Worm (Caenorhabditis elegans) whole organism, L4 larva: ENCODE results near the gene srh-211.
A peak's percentile ranks its signal among the peaks of the same experiment; 100 is the strongest.

Source experiments
- F37D6.2 ChIP-seq: sonication (generic microtip); optimal IDR thresholded peaks from 2 replicates; lab custom pipeline; 2016; ENCODE audit warnings: mild to moderate bottlenecking, missing genetic modification characterization, missing compliant biosample characterization
- aha-1 ChIP-seq: fragments of 150-350 bp; peaks from one replicate; lab custom pipeline; 2014; ENCODE audit warnings: missing biosample characterization, missing genetic modification characterization
- duxl-1 ChIP-seq: sonication (generic microtip); optimal IDR thresholded peaks from 2 replicates; lab custom pipeline; 2016; ENCODE audit warnings: mild to moderate bottlenecking, missing genetic modification characterization, moderate library complexity, missing compliant biosample characterization; ENCODE audit not compliant: poor library complexity
- hlh-30 ChIP-seq: sonication (generic microtip); optimal IDR thresholded peaks from 2 replicates; lab custom pipeline; 2017; ENCODE audit warnings: antibody characterized with exemption, mild to moderate bottlenecking, missing genetic modification characterization, missing compliant biosample characterization; ENCODE audit not compliant: insufficient read depth
- lin-13 ChIP-seq: fragments of 150-350 bp; optimal IDR thresholded peaks from 2 replicates; lab custom pipeline; 2014; ENCODE audit warnings: missing biosample characterization, missing genetic modification reagents, missing genetic modification characterization
- lin-29 ChIP-seq: fragments of 200-800 bp; sonication (Bioruptor generic); IDR thresholded peaks from 2 replicates; pipeline ENCODE4 v1.3.6; 2022; ENCODE audit warnings: missing genetic modification reagents, missing genetic modification characterization, missing compliant biosample characterization
- lsy-2 ChIP-seq, 2 experiments: fragments of 150-350 bp in 1 of 2; sonication (generic microtip) in 1 of 2; optimal IDR thresholded peaks; 2 replicates each; lab custom pipeline; 2014 to 2017; ENCODE audit warnings: missing biosample characterization in 2 of 2, missing genetic modification characterization in 2 of 2
- mep-1 ChIP-seq: fragments of 150-350 bp; sonication (generic microtip); optimal IDR thresholded peaks from 3 replicates; lab custom pipeline; 2014; ENCODE audit warnings: missing biosample characterization, missing genetic modification characterization
- mes-2 ChIP-seq: sonication (generic microtip); optimal IDR thresholded peaks from 2 replicates; lab custom pipeline; 2016; ENCODE audit warnings: missing genotype, mild to moderate bottlenecking, missing genetic modification characterization, missing compliant biosample characterization; ENCODE audit not compliant: poor library complexity, severe bottlenecking
- nhr-28 ChIP-seq: fragments of 150-350 bp; optimal IDR thresholded peaks from 2 replicates; lab custom pipeline; 2014; ENCODE audit warnings: missing biosample characterization, missing genetic modification characterization
- nhr-6 ChIP-seq: fragments of 150-350 bp; optimal IDR thresholded peaks from 2 replicates; lab custom pipeline; 2014; ENCODE audit warnings: missing biosample characterization, missing genetic modification characterization

The srh-211 gene

ce11 chrV:4029627-4030026, 51.6 kb downstream of the srh-211 start:
- TF ChIP-seq aha-1 (tag; lab: Kevin White, UChicago): peak; percentile 31
- TF ChIP-seq nhr-28: peak; percentile 1
- no peak for TF ChIP-seq lsy-2 (tag; optimal IDR thresholded peaks at IDR 0.05; lab: Kevin White, UChicago)
- no peak for TF ChIP-seq lin-13 (GFP tag; lab: Kevin White, UChicago)
- TF ChIP-seq hlh-30 (tag; lab: Kevin White, UChicago): peak; percentile 31
- peak; percentile 54 for TF ChIP-seq duxl-1 (tag; lab: Kevin White, UChicago)
- TF ChIP-seq lin-29 (GFP tag; lab: Robert Waterston, UW): no peak
- no peak for TF ChIP-seq F37D6.2 (tag; lab: Kevin White, UChicago)
- peak; percentile 31 for TF ChIP-seq mes-2
- TF ChIP-seq mep-1 (tag; lab: Kevin White, UChicago): no peak
- TF ChIP-seq nhr-6 (tag; lab: Kevin White, UChicago): no peak
